Fruit fly (Drosophila melanogaster): ENCODE results near the gene CG11226.

CG11226 gene

DNA sequence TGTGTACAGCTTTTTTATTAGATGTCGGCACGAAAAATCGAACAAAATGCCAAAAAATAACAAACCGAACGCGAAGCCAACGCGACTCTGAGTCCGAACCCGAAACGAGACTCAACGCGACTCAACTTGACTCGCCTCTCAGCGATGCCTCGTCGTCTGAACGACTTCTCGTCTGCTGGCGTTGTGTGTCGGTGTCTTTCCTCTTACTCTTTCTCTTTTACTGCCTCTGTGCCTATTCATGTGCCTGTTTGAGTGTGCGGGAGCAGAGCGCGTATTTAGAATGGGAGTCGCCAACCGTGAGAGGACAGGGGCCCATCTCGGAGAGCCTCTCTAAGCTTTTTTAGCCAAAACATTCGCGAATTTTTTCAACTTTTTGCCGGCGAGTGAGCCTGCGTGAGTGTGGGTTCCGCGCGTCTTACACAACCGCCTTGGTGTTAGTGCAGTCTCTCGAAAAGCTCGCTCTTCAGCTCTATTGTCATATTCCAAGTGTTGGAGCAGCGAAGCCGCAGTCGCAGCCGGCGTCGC, 12.1 kb upstream of the CG11226 start (continued):
- peak; percentile 12 for TF ChIP-seq caup (GFP tag; optimal IDR thresholded peaks at IDR 0.05; ENCODE audit: severe bottlenecking)
- no peak for TF ChIP-seq CG6854 (GFP tag; optimal IDR thresholded peaks at IDR 0.05)
- TF ChIP-seq p53 (GFP tag; optimal IDR thresholded peaks at IDR 0.05): no peak

- TF ChIP-seq CkIIα-i1 (GFP tag; IDR thresholded peaks at IDR 0.05) (no peak), nom (GFP tag; optimal IDR thresholded peaks at IDR 0.05) (peak; percentile 8), Trl (optimal IDR thresholded peaks at IDR 0.05) (peak in 1 of 2 experiments; percentile 3), Trl (GFP tag; optimal IDR thresholded peaks at IDR 0.05) (no peak), Xbp1 (GFP tag; optimal IDR thresholded peaks at IDR 0.05) (no peak), Fer1 (GFP tag; optimal IDR thresholded peaks at IDR 0.05) (no peak), CG2889 (GFP tag; IDR thresholded peaks at IDR 0.05) (no peak), HLHmδ (GFP tag; optimal IDR thresholded peaks at IDR 0.05) (no peak), CG8388 (GFP tag; optimal IDR thresholded peaks at IDR 0.05) (no peak)
Measured at dm6 chr3L:22826236-22826635, 10.6 kb upstream of the CG11226 start.

- TF ChIP-seq p53 (GFP tag; optimal IDR thresholded peaks at IDR 0.05) (no peak), pan (optimal IDR thresholded peaks at IDR 0.05) (no peak), pan (GFP tag; optimal IDR thresholded peaks at IDR 0.05 in 1 of 2, IDR thresholded peaks at IDR 0.05 in 1 of 2) (peak in 1 of 2 experiments; percentile 18), Hr39 (optimal IDR thresholded peaks at IDR 0.05) (peak; percentile 16)
Measured at dm6 chr3L:22830132-22830697, 6.7 kb upstream of the CG11226 start.

dm6 chr3L:22835144-22835964, 1.5 kb upstream of the CG11226 start, which contains the start of gene jim:
TSS of gene jim (minus strand) at chr3L:22835194.
- no peak for TF ChIP-seq CG8281 (tag; optimal IDR thresholded peaks at IDR 0.05)
- 0 out of 3 replicates have a peak, but pooled peaks have one; percentile 14 for TF ChIP-seq CG11456 (GFP tag; IDR thresholded peaks at IDR 0.05)
- peak; percentile 82 for TF ChIP-seq cwo (GFP tag; optimal IDR thresholded peaks at IDR 0.05)
- no peak for TF ChIP-seq CG13624 (GFP tag; optimal IDR thresholded peaks at IDR 0.05)
- peak; percentile 18 for TF ChIP-seq ftz-f1 (GFP tag; optimal IDR thresholded peaks at IDR 0.05)
- peak; percentile 78 for TF ChIP-seq sug (tag; optimal IDR thresholded peaks at IDR 0.05)
- no peak for TF ChIP-seq CG10462 (GFP tag; optimal IDR thresholded peaks at IDR 0.05)
- peak; percentile 30 for TF ChIP-seq CG12071 (GFP tag; optimal IDR thresholded peaks at IDR 0.05)
- TF ChIP-seq Sox102F (GFP tag; optimal IDR thresholded peaks at IDR 0.05): no peak
- TF ChIP-seq jing (GFP tag; optimal IDR thresholded peaks at IDR 0.05): no peak
- no peak for TF ChIP-seq insv (GFP tag; optimal IDR thresholded peaks at IDR 0.05)
- TF ChIP-seq emc (GFP tag; optimal IDR thresholded peaks at IDR 0.05): no peak
- TF ChIP-seq CG8765 (GFP tag; IDR thresholded peaks at IDR 0.05): no peak
- 0 out of 2 replicates have a peak, but pooled peaks have one; percentile 21 for TF ChIP-seq CG5953 (GFP tag; IDR thresholded peaks at IDR 0.05)
- TF ChIP-seq CG8290 (GFP tag; optimal IDR thresholded peaks at IDR 0.05): no peak
- peak in 1 of 2 experiments; percentile 37 for TF ChIP-seq CG8290 (tag; optimal IDR thresholded peaks at IDR 0.05)
- peak; percentile 49 for TF ChIP-seq CG18599 (GFP tag; optimal IDR thresholded peaks at IDR 0.05)
- TF ChIP-seq BtbVII (GFP tag; optimal IDR thresholded peaks at IDR 0.05): peak; percentile 25
- TF ChIP-seq so (GFP tag; IDR thresholded peaks at IDR 0.05): peak; percentile 24; the same call in 1 of the 3 replicates
- no peak for TF ChIP-seq CG17912 (GFP tag; optimal IDR thresholded peaks at IDR 0.05)
- no peak for TF ChIP-seq grau (tag; optimal IDR thresholded peaks at IDR 0.05)
- TF ChIP-seq HLHmδ (GFP tag; optimal IDR thresholded peaks at IDR 0.05): no peak
- TF ChIP-seq HLH4C (GFP tag; IDR thresholded peaks at IDR 0.05; ENCODE audit: partially characterized antibody): 0 out of 3 replicates have a peak, but pooled peaks have one; percentile 49
- TF ChIP-seq jigr1 (GFP tag; IDR thresholded peaks at IDR 0.05): no peak
- TF ChIP-seq zen (tag; optimal IDR thresholded peaks at IDR 0.05): no peak
- no peak for TF ChIP-seq Sox100B (GFP tag; optimal IDR thresholded peaks at IDR 0.05)
- TF ChIP-seq CG18764 (GFP tag; optimal IDR thresholded peaks at IDR 0.05): no peak
- TF ChIP-seq org-1 (GFP tag; optimal IDR thresholded peaks at IDR 0.05): no peak
- TF ChIP-seq CG9609 (GFP tag; optimal IDR thresholded peaks at IDR 0.05): no peak
- peak; percentile 97 for TF ChIP-seq crol (GFP tag; IDR thresholded peaks at IDR 0.05)

Measured in whole organism, embryonic.